Worm (Caenorhabditis elegans): Measurements from ENCODE around the gene F58E2.3.

DNA sequence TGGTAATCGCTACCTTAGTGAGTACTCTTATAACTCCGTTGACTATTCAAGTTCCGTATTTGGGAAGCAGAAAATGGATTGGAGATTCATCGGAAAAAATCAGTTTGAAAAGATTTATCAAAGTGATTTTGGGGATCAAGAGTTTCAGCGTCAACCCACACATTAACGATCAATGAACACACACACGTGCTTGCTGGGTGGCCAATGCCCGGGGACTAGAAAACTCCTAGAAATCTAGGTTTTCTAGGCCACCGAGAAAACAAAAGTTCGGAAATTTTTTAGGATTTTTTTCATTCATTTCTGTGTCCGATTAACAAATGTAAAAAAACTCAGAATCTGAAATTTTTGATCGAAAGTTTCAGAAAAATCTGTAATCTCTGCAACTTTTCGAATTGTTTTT, 38.7 kb downstream of the F58E2.3 start:
- TF ChIP-seq lin-11 (tag; optimal IDR thresholded peaks at IDR 0.05) (no peak), zag-1 (tag; optimal IDR thresholded peaks at IDR 0.05) (no peak), nhr-77 (tag; optimal IDR thresholded peaks at IDR 0.05) (no peak), elt-1 (tag; optimal IDR thresholded peaks at IDR 0.05) (no peak), ama-1 (optimal IDR thresholded peaks at IDR 0.05) (no peak), aly-2 (tag; optimal IDR thresholded peaks at IDR 0.05) (no peak), ceh-82 (tag; optimal IDR thresholded peaks at IDR 0.05) (no peak), snpc-4 (tag; optimal IDR thresholded peaks at IDR 0.05) (no peak)
